Worm (Caenorhabditis elegans) whole organism, L4/young adult: ENCODE results near the gene cone-1.
"Not testable (repeated sequence)": the region's sequence is repeated elsewhere in the genome, so short reads cannot be mapped to it uniquely, and the experiment has no call there.

Source experiments
- W03F9.2 ChIP-seq: fragments of 150-350 bp; optimal IDR thresholded peaks from 2 replicates; lab custom pipeline; 2014; ENCODE audit warnings: missing biosample characterization, missing genetic modification characterization
- dao-5 ChIP-seq: sonication (generic microtip); optimal IDR thresholded peaks from 2 replicates; lab custom pipeline; 2016; ENCODE audit warnings: missing genotype, missing genetic modification characterization, moderate library complexity, missing compliant biosample characterization
- him-1 ChIP-seq: sonication (generic microtip); optimal IDR thresholded peaks from 2 replicates; lab custom pipeline; 2016; ENCODE audit warnings: missing genotype, missing genetic modification reagents, missing genetic modification characterization, missing compliant biosample characterization

cone-1 gene

DNA sequence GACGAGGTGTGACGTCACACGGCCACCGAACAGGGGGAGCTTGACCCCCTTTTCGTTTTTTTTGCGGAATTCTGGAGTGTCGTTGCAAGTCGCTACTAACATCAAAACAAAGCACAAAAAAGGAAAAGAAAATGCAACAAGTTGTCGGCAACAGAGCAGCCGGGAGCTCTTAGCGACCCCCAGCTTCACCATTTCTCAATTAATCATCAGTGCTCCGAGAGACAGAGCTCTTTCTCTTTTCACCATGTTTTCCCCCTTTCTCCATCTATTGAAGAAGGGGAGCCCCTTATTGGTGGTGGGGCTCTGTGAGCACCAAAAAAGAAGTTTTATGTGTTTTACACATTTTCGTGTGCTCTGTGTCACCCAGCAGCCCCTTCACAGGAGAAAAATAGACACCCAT, 23.2 kb downstream of the cone-1 start:
- TF ChIP-seq W03F9.2 (tag; lab: Kevin White, UChicago) = no peak
- no peak for TF ChIP-seq dao-5 (tag; lab: Kevin White, UChicago)
- TF ChIP-seq him-1 (tag; lab: Kevin White, UChicago) = no peak

DNA sequence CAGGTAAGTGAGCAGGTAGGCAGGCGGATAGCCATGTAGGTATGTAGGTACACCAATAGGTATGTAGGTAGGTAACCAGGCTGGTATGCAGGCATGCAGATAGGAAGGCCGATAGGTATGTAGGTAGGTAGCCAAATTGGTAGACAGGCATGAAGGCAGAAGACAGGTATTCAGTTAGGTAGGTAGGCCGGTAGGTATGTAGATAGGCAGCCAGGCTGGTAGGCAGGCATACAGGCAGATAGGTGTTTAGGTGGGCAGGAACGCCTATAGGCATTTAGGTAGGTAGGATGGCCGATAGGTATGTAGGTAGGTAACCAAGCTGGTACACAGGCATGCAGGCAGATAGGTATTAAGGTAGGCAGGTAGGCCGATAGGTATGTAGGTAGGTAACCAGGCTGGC, 30.4 kb downstream of the cone-1 start:
- TF ChIP-seq him-1 (tag; lab: Kevin White, UChicago) = no peak
- no peak for TF ChIP-seq dao-5 (tag; lab: Kevin White, UChicago)
- TF ChIP-seq W03F9.2 (tag; lab: Kevin White, UChicago) = no peak

DNA sequence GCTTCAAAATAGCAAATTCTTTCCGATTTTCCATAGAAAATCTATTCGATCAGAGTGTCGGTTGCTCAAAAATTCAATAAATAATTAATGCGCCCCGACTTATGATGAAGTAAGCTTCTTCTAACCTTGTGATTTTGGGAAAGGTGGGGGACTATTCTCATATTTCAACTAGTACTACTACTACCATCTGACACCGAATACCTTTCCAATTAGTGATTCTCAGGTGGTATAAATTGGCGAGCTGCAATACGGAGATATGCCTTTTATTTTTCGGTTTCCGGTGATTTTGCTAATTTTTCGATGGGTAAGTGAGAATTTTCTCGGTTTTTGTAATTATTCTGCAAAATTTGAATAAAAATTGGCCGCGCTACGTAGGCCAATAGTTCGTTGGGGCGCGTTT, 31.0 kb downstream of the cone-1 start, which contains the start of gene nhr-239:
nhr-239 (plus strand) TSS at position 301 of the 400 bp plus-strand sequence.
- TF ChIP-seq dao-5 (tag; lab: Kevin White, UChicago) = no peak
- TF ChIP-seq W03F9.2 (tag; lab: Kevin White, UChicago) = no peak
- TF ChIP-seq him-1 (tag; lab: Kevin White, UChicago) = no peak

DNA sequence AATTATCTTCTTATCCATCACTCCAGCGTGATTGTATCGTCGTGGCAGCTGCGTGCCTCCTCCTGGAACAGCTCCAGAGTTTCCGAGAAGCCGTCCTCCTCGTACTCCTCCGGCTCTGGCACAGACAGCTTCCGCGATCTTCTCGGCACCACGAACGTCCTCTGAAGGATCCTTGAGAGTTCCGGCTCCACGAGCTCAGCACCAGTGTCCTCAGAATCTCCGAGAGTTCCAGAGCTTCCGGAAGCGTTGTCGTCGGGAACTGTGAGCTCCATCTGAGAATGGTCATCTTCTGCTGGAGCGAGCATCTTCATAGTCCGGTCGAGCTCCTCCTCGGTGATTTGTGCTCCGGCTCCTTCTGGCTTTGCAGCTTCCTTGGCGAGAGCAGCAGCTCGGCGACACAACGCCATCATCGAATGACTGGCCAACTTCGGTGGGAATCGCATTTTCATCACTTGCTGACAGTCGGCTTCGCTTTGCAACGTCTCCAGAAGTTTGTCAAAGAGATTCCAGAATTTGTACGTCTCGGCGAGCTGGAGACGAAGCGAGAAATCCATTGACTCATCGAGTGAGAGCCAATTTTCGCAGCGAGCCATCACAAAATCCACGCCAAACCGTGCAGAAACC, 32.7 kb downstream of the cone-1 start:
- TF ChIP-seq him-1 (tag; lab: Kevin White, UChicago) = no peak
- TF ChIP-seq dao-5 (tag; lab: Kevin White, UChicago) = no peak
- TF ChIP-seq W03F9.2 (tag; lab: Kevin White, UChicago) = no peak

DNA sequence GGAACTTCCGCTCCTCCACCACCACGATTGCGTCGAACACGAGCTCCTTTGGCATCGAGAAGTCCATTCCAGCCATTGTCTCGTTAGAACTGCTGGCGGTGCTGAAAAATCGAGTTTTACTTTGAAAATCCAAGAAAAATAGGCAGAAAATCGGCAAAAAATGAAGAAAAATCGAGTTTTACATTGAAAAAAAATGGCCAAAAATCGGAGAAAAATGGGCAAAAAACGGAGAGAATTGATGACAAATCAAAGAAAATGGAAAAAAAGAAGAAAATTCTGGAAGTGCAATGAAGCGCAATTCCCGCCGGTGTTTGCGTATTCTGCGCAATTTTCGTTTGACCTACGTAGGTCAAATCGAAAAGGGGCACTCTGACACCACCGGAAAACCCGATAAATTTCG, 33.5 kb downstream of the cone-1 start, which contains the start of gene Y54F10AM.11:
Y54F10AM.11 (minus strand) TSS at position 101 of the 400 bp plus-strand sequence.
- TF ChIP-seq him-1, W03F9.2, dao-5 (tag; lab: Kevin White, UChicago): not testable (repeated sequence)

DNA sequence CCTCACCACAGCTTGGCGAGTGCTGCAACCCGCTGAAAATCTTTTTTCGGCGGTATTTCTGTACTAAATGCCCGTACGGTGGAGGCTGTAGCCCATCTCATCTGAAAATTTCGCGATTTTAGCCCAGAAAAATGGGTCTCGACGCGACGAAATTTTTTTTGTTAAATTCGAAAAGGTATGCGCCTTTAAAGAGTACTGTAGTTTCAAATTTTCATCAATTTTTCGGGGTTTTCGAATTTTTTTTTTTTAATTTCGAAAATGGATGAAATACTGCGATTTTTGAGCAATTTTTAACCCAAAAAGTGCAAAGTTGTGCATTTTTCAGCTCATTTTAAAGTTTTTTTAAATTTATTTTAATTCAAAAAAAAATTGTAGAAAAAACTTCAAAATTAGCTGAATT, 41.0 kb downstream of the cone-1 start, which contains the start of gene Y54F10AR.2:
Y54F10AR.2 (minus strand) TSS at position 101 of the 400 bp plus-strand sequence.
- TF ChIP-seq W03F9.2 (tag; lab: Kevin White, UChicago) = no peak
- TF ChIP-seq him-1 (tag; lab: Kevin White, UChicago) = no peak
- no peak for TF ChIP-seq dao-5 (tag; lab: Kevin White, UChicago)

DNA sequence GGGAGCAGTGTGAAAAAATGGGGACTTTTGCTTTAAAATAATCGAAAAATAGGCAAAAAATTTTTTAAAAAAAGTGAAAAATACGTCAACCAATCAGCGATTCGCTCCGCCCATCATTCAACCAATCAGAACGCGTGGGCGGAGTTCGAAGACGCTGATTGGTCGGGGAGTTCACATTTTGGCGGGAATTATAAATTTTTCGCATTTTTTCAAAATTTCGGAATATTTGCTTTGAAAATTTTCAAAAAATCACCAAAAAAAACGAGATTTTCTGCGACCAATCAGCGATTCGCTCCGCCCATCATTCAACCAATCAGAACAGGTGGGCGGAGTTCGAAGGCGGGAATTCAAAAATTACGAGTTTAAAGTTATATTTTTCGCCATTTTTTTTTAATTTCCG, 42.0 kb downstream of the cone-1 start:
- TF ChIP-seq him-1 (tag; lab: Kevin White, UChicago) (no peak), dao-5 (tag; lab: Kevin White, UChicago) (no peak), W03F9.2 (tag; lab: Kevin White, UChicago) (no peak)

DNA sequence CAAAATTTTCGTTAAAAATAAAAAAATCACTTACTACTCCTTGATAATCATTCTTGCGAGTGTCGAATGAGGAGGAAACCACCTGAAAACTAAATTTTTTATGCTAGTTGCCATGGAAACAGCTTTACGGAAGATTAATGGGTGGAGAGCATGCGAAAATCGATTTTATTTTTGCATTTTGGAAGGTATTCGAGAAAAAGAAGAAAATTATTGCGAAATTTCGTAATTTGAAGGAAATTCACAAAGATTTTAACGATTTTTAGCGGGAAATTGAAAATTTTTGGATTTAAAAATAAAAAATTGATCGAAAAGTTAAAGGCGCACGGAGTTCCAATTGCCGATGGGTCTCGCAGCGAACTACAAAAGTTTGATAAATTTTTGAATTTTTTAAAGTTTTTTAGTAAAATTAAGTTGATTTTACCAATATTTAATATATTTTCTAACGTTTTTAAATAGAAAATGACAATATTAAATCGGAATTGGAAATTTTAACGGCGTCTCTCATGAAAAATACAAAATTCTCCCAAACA, 45.3 kb downstream of the cone-1 start, which contains the start of gene Y54F10AR.1:
Y54F10AR.1 (minus strand) TSS at position 51 of the 530 bp plus-strand sequence.
- TF ChIP-seq dao-5 (tag; lab: Kevin White, UChicago) (no peak), W03F9.2 (tag; lab: Kevin White, UChicago) (no peak), him-1 (tag; lab: Kevin White, UChicago) (no peak)

DNA sequence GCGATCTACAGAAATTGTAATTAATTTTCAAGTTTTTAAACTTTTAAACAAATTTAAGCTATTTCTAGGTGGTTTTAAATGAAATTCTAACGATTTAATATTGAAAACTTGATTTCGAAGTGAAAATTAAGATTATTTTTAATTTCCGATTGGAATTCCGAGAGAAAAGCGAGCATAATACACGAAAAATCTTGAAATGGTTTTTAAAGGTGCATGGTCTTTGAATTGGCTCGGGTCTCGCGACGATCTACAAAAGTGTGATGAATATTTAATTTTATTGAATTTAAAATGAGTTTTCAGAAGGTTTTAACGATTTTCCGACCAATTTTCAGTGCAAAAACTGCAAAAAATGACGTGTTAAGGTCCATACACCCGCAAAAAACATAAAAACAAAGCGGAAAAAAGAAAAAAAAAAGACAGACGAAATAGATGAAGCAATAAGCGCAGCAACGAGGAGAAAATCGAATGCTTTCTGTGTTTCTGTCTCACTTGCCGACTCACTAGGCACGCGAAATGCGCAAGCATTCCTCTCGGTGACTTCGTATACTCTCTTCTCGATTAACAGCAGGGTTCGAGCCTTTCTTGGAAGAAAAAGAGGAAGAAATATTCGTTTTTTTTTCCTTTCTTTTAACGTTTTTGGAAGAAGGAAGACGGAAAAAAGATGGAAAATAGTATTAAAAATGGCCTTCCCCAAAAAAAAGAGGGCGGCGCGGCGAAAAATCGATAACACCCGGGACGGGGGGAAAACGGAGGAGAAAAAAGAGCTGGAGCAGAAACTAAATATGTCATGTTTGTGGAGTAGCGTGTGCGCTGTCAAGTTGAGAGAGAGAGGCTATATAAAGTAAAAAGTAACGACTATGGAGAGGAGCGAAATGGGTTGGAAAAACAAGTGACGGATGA, 46.2 kb downstream of the cone-1 start:
- TF ChIP-seq him-1 (tag; lab: Kevin White, UChicago) (peak; percentile 49), W03F9.2 (tag; lab: Kevin White, UChicago) (no peak)

DNA sequence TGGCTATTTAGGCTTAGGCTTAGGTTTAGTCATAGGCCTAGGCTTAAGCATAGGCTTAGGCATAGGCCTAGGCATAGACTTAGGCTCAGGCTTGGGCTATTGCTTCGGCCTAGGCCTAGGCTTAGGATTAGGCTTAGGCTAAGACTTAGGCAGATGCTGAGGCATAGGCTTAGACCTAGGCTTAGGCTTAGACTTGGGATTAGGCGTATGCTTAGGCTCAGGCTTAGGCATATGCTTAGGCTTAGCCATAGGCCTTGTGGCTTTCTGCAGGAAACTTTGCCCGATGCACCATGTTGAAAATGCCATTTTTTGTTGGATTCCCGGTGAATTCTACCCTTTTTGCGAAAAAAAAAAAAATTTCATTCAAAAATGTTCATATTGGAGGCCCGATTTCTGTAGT, 47.6 kb downstream of the cone-1 start:
- TF ChIP-seq dao-5 (tag; lab: Kevin White, UChicago) (no peak), W03F9.2 (tag; lab: Kevin White, UChicago) (no peak), him-1 (tag; lab: Kevin White, UChicago) (no peak)

DNA sequence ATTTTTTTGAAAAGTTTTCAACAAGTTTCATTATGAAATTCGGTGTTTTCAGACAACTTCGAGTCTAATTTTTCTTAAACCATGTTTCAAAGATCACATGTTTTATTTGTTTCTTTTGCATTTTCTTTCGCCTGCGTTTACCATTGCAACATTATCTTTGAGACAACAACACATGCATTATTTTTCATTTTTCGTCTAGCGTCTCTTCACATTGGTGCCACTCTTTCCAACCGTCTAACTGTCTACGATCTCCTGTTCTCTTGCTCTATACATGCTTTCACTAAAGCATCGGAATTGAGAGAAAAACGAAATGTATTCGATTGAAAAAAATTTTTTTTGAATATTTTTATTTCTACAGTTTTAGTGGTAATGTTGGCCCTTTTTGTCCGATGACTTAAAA, 48.1 kb downstream of the cone-1 start:
- no peak for TF ChIP-seq W03F9.2 (tag; lab: Kevin White, UChicago)
- TF ChIP-seq him-1 (tag; lab: Kevin White, UChicago) = no peak
- no peak for TF ChIP-seq dao-5 (tag; lab: Kevin White, UChicago)

DNA sequence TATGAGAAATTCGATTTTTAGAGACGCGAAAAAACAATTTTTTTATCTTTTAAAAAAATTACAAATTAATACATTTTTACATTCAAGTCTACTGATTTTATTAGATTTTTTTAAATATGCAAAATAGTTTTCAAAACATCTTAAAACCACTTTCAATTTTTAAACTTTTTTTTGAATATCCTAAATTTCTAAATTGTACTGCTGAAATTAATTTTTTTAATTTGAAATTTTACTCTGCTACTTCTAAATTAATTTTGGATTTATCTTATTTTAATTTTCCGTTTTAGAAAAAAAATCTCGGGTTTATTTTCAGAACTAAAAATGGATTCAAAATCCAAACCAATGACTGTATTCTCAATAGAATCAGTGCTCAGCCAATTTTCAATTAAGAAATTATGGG, 48.6 kb downstream of the cone-1 start, which contains the start of gene Y71H2B.8:
Y71H2B.8 (plus strand) TSS at position 301 of the 400 bp plus-strand sequence.
- TF ChIP-seq W03F9.2 (tag; lab: Kevin White, UChicago) (no peak), him-1 (tag; lab: Kevin White, UChicago) (no peak)

DNA sequence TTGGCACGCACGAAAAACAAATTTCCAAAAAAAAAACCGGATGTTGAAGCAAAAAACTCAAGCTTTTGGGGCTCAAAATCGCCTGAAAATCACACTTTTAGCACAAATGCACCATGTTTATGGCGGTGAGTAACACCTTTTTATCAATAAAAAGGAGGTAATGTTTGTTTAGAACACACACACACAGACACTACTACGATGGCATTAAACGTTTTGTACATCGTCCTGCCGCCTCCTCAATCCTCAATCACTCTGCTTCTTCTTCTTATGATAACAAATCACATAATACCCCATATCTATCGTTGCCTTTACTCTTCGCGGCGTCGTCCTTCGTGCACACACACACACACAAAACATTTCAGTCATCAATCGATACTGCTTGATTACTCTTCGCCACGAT, 55.8 kb downstream of the cone-1 start, which contains the start of gene gpa-17:
gpa-17 (plus strand) TSS at position 363 of the 400 bp plus-strand sequence.
- no peak for TF ChIP-seq dao-5 (tag; lab: Kevin White, UChicago)
- no peak for TF ChIP-seq him-1 (tag; lab: Kevin White, UChicago)
- TF ChIP-seq W03F9.2 (tag; lab: Kevin White, UChicago) = no peak
